Worm (Caenorhabditis elegans) whole organism, young adult: ENCODE results near the gene F38B2.4.

Experiments used
- F33H1.4 ChIP-seq: fragments of 200-800 bp; sonication (Bioruptor generic); IDR thresholded peaks from 2 replicates; pipeline ENCODE4 v1.3.6; 2022; ENCODE audit warnings: missing genetic modification reagents, missing genetic modification characterization, missing compliant biosample characterization
- ZK185.1 ChIP-seq: sonication (generic microtip); optimal IDR thresholded peaks from 2 replicates; lab custom pipeline; 2016; ENCODE audit warnings: mild to moderate bottlenecking, missing genetic modification characterization, missing compliant biosample characterization; ENCODE audit not compliant: poor library complexity, severe bottlenecking
- egl-44 ChIP-seq: fragments of 200-800 bp; sonication (Bioruptor generic); IDR thresholded peaks from 2 replicates; pipeline ENCODE4 v1.3.6; 2022; ENCODE audit warnings: missing genetic modification reagents, missing genetic modification characterization, missing compliant biosample characterization
- nhr-120 ChIP-seq: fragments of 200-800 bp; sonication (Bioruptor generic); IDR thresholded peaks from 2 replicates; pipeline ENCODE4 v1.3.6; 2022; ENCODE audit warnings: missing genetic modification characterization, missing compliant biosample characterization
- pha-4 ChIP-seq: fragments of 150-350 bp; sonication (generic microtip); optimal IDR thresholded peaks from 2 replicates; lab custom pipeline; 2014; ENCODE audit warnings: missing biosample characterization, missing genetic modification reagents, missing genetic modification characterization
- rcor-1 ChIP-seq: fragments of 200-800 bp; sonication (Bioruptor generic); IDR thresholded peaks from 2 replicates; pipeline ENCODE4 v1.3.6; 2022; ENCODE audit warnings: missing genetic modification reagents, missing genetic modification characterization, missing compliant biosample characterization

- TF ChIP-seq ZK185.1 = no peak
- TF ChIP-seq nhr-120 (GFP tag; lab: Robert Waterston, UW) = no peak
- no peak for TF ChIP-seq pha-4 (tag; lab: Kevin White, UChicago)
- TF ChIP-seq rcor-1 = no peak
- TF ChIP-seq egl-44 (GFP tag; lab: Robert Waterston, UW) = no peak
- TF ChIP-seq F33H1.4 = no peak
Observed at ce11 chrX:11324240-11324639, 36.7 kb upstream of the F38B2.4 start, which contains the start of gene asm-2.
